Worm (Caenorhabditis elegans) whole organism, L4 larva: ENCODE results near the gene gsy-1.

Experiments
- D1046.2 ChIP-seq: fragments of 200-800 bp; sonication (Bioruptor generic); IDR thresholded peaks from 2 replicates; pipeline ENCODE4 v1.3.6; 2022; ENCODE audit warnings: missing genetic modification characterization, missing compliant biosample characterization
- F37D6.2 ChIP-seq: sonication (generic microtip); optimal IDR thresholded peaks from 2 replicates; lab custom pipeline; 2016; ENCODE audit warnings: mild to moderate bottlenecking, missing genetic modification characterization, missing compliant biosample characterization
- T20F7.1 ChIP-seq: fragments of 200-800 bp; sonication (Bioruptor generic); optimal IDR thresholded peaks from 2 replicates; lab custom pipeline; 2018; ENCODE audit warnings: mild to moderate bottlenecking, missing genetic modification characterization, missing compliant biosample characterization
- T26A8.4 ChIP-seq: fragments of 200-800 bp; sonication (Bioruptor generic); IDR thresholded peaks from 2 replicates; pipeline ENCODE4 v1.3.6; 2022; ENCODE audit warnings: missing genetic modification characterization, missing compliant biosample characterization
- Y105C5A.15 ChIP-seq: fragments of 200-800 bp; sonication (Bioruptor generic); IDR thresholded peaks from 2 replicates; pipeline ENCODE4 v1.3.6; 2022; ENCODE audit warnings: missing genetic modification characterization, missing compliant biosample characterization
- aha-1 ChIP-seq: fragments of 150-350 bp; peaks from one replicate; lab custom pipeline; 2014; ENCODE audit warnings: missing biosample characterization, missing genetic modification characterization
- ceh-20 ChIP-seq: fragments of 200-800 bp; sonication (Bioruptor generic); IDR thresholded peaks from 2 replicates; pipeline ENCODE4 v1.3.6; 2022; ENCODE audit warnings: missing genetic modification reagents, missing genetic modification characterization, missing compliant biosample characterization
- ceh-82 ChIP-seq: sonication (generic microtip); optimal IDR thresholded peaks from 2 replicates; lab custom pipeline; 2017; ENCODE audit warnings: missing biosample characterization, missing genetic modification characterization
- ces-1 ChIP-seq: fragments of 150-350 bp; sonication (generic microtip); optimal IDR thresholded peaks from 4 replicates; lab custom pipeline; 2014; ENCODE audit warnings: missing biosample characterization, missing genetic modification reagents, missing genetic modification characterization
- dmd-6 ChIP-seq: fragments of 200-800 bp; sonication (Bioruptor generic); IDR thresholded peaks from 2 replicates; pipeline ENCODE4 v1.3.6; 2022; ENCODE audit warnings: missing genetic modification reagents, missing genetic modification characterization, missing compliant biosample characterization
- dmd-9 ChIP-seq: fragments of 200-800 bp; sonication (Bioruptor generic); IDR thresholded peaks from 2 replicates; pipeline ENCODE4 v1.3.6; 2022; ENCODE audit warnings: missing genetic modification reagents, missing genetic modification characterization, missing compliant biosample characterization
- duxl-1 ChIP-seq: sonication (generic microtip); optimal IDR thresholded peaks from 2 replicates; lab custom pipeline; 2016; ENCODE audit warnings: mild to moderate bottlenecking, missing genetic modification characterization, moderate library complexity, missing compliant biosample characterization; ENCODE audit not compliant: poor library complexity
- dve-1 ChIP-seq: sonication (generic microtip); optimal IDR thresholded peaks from 2 replicates; lab custom pipeline; 2017; ENCODE audit warnings: antibody characterized with exemption, mild to moderate bottlenecking, missing genetic modification characterization, missing compliant biosample characterization; ENCODE audit not compliant: insufficient read depth
- egl-43 ChIP-seq: fragments of 200-800 bp; sonication (Bioruptor generic); IDR thresholded peaks from 2 replicates; pipeline ENCODE4 v1.3.6; 2022; ENCODE audit warnings: missing genetic modification reagents, missing genetic modification characterization, missing compliant biosample characterization
- hlh-11 ChIP-seq: fragments of 200-800 bp; sonication (Bioruptor generic); optimal IDR thresholded peaks from 2 replicates; lab custom pipeline; 2018; ENCODE audit warnings: mild to moderate bottlenecking, missing genetic modification characterization, missing compliant biosample characterization
- lin-39 ChIP-seq: fragments of 150-350 bp; optimal IDR thresholded peaks from 2 replicates; lab custom pipeline; 2014; ENCODE audit warnings: missing biosample characterization, missing genetic modification reagents, missing genetic modification characterization
- mes-2 ChIP-seq: sonication (generic microtip); optimal IDR thresholded peaks from 2 replicates; lab custom pipeline; 2016; ENCODE audit warnings: missing genotype, mild to moderate bottlenecking, missing genetic modification characterization, missing compliant biosample characterization; ENCODE audit not compliant: poor library complexity, severe bottlenecking
- mxl-2 ChIP-seq: fragments of 200-800 bp; sonication (Bioruptor generic); conservative IDR thresholded peaks from 2 replicates; pipeline ENCODE4 v1.3.6; 2022; ENCODE audit warnings: missing genetic modification reagents, missing genetic modification characterization, missing compliant biosample characterization
- mxl-3 ChIP-seq: fragments of 200-800 bp; sonication (Bioruptor generic); optimal IDR thresholded peaks from 2 replicates; lab custom pipeline; 2018; ENCODE audit warnings: mild to moderate bottlenecking, missing genetic modification characterization, missing compliant biosample characterization
- nhr-11 ChIP-seq: fragments of 150-350 bp; optimal IDR thresholded peaks from 2 replicates; lab custom pipeline; 2014; ENCODE audit warnings: missing biosample characterization, missing genetic modification characterization
- nhr-111 ChIP-seq: fragments of 200-800 bp; sonication (Bioruptor generic); optimal IDR thresholded peaks from 2 replicates; lab custom pipeline; 2018; ENCODE audit warnings: mild to moderate bottlenecking, missing genetic modification characterization, missing compliant biosample characterization
- nhr-28 ChIP-seq: fragments of 150-350 bp; optimal IDR thresholded peaks from 2 replicates; lab custom pipeline; 2014; ENCODE audit warnings: missing biosample characterization, missing genetic modification characterization
- nhr-6 ChIP-seq: fragments of 150-350 bp; optimal IDR thresholded peaks from 2 replicates; lab custom pipeline; 2014; ENCODE audit warnings: missing biosample characterization, missing genetic modification characterization
- nhr-76 ChIP-seq: fragments of 150-350 bp; optimal IDR thresholded peaks from 2 replicates; lab custom pipeline; 2014; ENCODE audit warnings: missing biosample characterization, missing genetic modification characterization
- nhr-77 ChIP-seq: fragments of 150-350 bp; optimal IDR thresholded peaks from 2 replicates; lab custom pipeline; 2014; ENCODE audit warnings: missing biosample characterization, missing genetic modification characterization
- pqm-1 ChIP-seq: sonication (generic microtip); optimal IDR thresholded peaks from 2 replicates; lab custom pipeline; 2017; ENCODE audit warnings: missing biosample characterization, missing genetic modification characterization
- sdz-12 ChIP-seq: fragments of 200-800 bp; sonication (Bioruptor generic); optimal IDR thresholded peaks from 2 replicates; lab custom pipeline; 2018; ENCODE audit warnings: mild to moderate bottlenecking, missing genetic modification characterization, missing compliant biosample characterization
- skn-1 ChIP-seq: fragments of 150-350 bp; optimal IDR thresholded peaks from 2 replicates; lab custom pipeline; 2014; ENCODE audit warnings: missing biosample characterization, missing genetic modification characterization
- unc-62 ChIP-seq, 3 experiments: fragments of 150-350 bp in 1 of 3; sonication (generic microtip); optimal IDR thresholded peaks in 2 of 3; peaks in 1 of 3; 1 replicate in 1 of 3; 2 replicates in 2 of 3; lab custom pipeline; 2014 to 2017; ENCODE audit warnings: missing biosample characterization in 3 of 3, missing genetic modification characterization in 3 of 3, missing genetic modification reagents in 3 of 3, missing genotype in 1 of 3
- vab-7 ChIP-seq: fragments of 200-800 bp; sonication (Bioruptor generic); IDR thresholded peaks from 2 replicates; pipeline ENCODE4 v1.3.6; 2022; ENCODE audit warnings: missing genetic modification reagents, missing genetic modification characterization, missing compliant biosample characterization
- zfp-2 ChIP-seq: sonication (generic microtip); optimal IDR thresholded peaks from 2 replicates; lab custom pipeline; 2016; ENCODE audit warnings: mild to moderate bottlenecking, missing genetic modification characterization, missing compliant biosample characterization
- zip-11 ChIP-seq: fragments of 200-800 bp; sonication (Bioruptor generic); IDR thresholded peaks from 2 replicates; pipeline ENCODE4 v1.3.6; 2022; ENCODE audit warnings: missing genetic modification characterization, missing compliant biosample characterization

The gsy-1 gene

DNA sequence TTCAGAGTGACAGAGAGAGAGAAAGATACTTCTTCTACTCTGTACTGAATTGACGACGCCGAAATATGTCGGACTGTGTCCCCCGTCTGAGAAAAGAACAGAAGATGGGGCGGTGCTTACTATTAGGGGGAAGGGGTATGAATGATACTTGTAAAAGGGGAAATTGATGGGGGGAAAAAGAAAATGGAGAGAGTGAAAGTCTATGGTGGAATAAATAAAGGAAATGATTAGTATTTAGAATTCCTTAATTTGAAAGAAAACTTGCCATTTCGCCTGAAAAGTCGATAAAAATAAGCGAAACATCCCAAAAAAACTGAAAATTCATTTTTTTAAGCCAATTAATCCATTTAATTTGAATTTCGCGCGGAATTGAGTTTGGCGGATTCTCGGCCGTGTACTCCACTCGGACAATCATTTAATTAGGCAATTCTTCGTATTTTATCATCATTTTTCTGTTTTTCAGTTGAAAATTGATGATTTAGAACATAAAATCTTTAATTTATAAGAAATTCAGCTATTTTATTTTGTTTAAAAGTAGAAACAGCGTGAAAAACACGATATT is 36.7 kb upstream of the gsy-1 start, which contains the start of gene F35C5.12 (continued):
- TF ChIP-seq mxl-2 (no peak), aha-1 (tag; lab: Kevin White, UChicago) (peak; percentile 66), mxl-3 (GFP tag; lab: Kevin White, UChicago) (no peak), duxl-1 (peak; percentile 10), dmd-9 (GFP tag; lab: Robert Waterston, UW) (0 out of 2 replicates have a peak, but pooled peaks have one; percentile 44)

ce11 chrII:12908779-12909178 is 30.9 kb upstream of the gsy-1 start, which contains the start of gene ddn-2:
ddn-2 (plus strand) TSS chrII:12909079.
- TF ChIP-seq nhr-111: no peak
- no peak for TF ChIP-seq sdz-12 (GFP tag; lab: Kevin White, UChicago)
- TF ChIP-seq T20F7.1: no peak
- no peak for TF ChIP-seq mxl-2

DNA sequence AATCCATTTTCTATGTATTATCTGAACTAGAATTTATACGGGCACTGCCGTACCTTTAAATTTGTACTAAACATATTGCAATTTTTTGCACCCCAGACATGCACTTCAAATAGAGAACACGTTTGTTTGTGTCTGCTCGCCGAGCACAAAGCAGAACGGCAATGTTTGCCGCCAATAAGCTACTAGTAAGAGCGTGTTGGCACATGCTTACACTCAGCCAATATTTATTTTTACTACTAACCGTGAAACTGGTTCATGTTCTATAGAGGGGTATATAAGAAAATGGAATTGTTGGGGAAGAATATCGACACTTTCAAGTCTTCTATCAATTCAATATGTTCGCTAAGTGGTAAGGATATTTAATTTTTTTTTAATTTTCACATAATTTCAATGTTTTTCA is 29.1 kb upstream of the gsy-1 start, which contains the start of gene nspb-11:
Gene nspb-11 (plus strand): TSS at position 301 of the 400 bp plus-strand sequence.
- TF ChIP-seq nhr-76: no peak
- peak in 1 of 2 experiments; percentile 13 for TF ChIP-seq unc-62 (GFP tag; optimal IDR thresholded peaks at IDR 0.05 in 1 of 2; lab: Kevin White, UChicago)
- no peak for TF ChIP-seq unc-62 (tag; optimal IDR thresholded peaks at IDR 0.05; lab: Kevin White, UChicago)
- TF ChIP-seq lin-39 (tag; lab: Kevin White, UChicago): no peak
- no peak for TF ChIP-seq mxl-2
- no peak for TF ChIP-seq Y105C5A.15 (GFP tag; lab: Robert Waterston, UW)

ce11 chrII:12904174-12904573 is 26.3 kb upstream of the gsy-1 start, which contains the start of gene clec-66:
clec-66 (plus strand) TSS chrII:12904398.
- peak; percentile 47; the same call in 1 of the 2 replicates for TF ChIP-seq dmd-6 (GFP tag; lab: Robert Waterston, UW)
- peak; percentile 30 for TF ChIP-seq nhr-6 (tag; lab: Kevin White, UChicago)
- peak; percentile 67 for TF ChIP-seq pqm-1 (tag; lab: Kevin White, UChicago)
- no peak for TF ChIP-seq duxl-1
- TF ChIP-seq, all 104 proteins: peak for 3

- peak; percentile 39 for TF ChIP-seq nhr-28 (tag; lab: Kevin White, UChicago)
- TF ChIP-seq hlh-11 (tag; lab: Kevin White, UChicago): peak; percentile 2
- peak; percentile 12; the same call in 1 of the 2 replicates for TF ChIP-seq dmd-6 (GFP tag; lab: Robert Waterston, UW)
- TF ChIP-seq pqm-1 (tag; lab: Kevin White, UChicago): peak; percentile 47
- TF ChIP-seq vab-7: no peak
- TF ChIP-seq unc-62 (GFP tag; optimal IDR thresholded peaks at IDR 0.05 in 1 of 2; lab: Kevin White, UChicago): no peak
- TF ChIP-seq unc-62 (tag; optimal IDR thresholded peaks at IDR 0.05; lab: Kevin White, UChicago): no peak
- no peak for TF ChIP-seq Y105C5A.15 (GFP tag; lab: Robert Waterston, UW)
- TF ChIP-seq mxl-3 (GFP tag; lab: Kevin White, UChicago): no peak
- no peak for TF ChIP-seq dve-1 (tag; lab: Kevin White, UChicago)
- TF ChIP-seq skn-1 (tag; lab: Kevin White, UChicago): no peak
- no peak for TF ChIP-seq T26A8.4
These were observed 23.1 kb upstream of the gsy-1 start, which contains the start of gene clec-65 for ce11 chrII:12901025-12901424. clec-65 (plus strand) TSS chrII:12901325.

DNA sequence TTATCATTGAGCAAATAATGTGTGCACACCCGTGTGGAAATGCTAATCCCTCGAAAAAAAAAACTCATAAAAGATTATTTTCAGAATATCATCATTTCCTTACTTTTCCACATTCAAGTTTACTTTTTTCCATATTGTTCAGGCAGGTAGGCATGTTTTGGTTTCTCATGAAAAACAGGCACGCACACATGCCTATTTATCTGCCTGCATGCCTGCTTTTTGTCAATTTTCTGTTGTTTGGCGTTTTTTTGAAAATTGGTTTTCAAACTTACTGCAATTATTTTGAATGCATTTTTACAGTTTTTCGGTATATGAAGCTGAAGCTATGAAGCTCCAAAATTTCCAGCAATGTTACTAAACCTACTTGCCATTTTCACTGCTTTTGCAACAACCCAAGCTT is 20.0 kb upstream of the gsy-1 start, which contains the start of gene clec-64:
Gene clec-64 (plus strand): TSS at position 301 of the 400 bp plus-strand sequence.
- TF ChIP-seq D1046.2 (no peak), ces-1 (GFP tag; lab: Kevin White, UChicago) (no peak)

DNA sequence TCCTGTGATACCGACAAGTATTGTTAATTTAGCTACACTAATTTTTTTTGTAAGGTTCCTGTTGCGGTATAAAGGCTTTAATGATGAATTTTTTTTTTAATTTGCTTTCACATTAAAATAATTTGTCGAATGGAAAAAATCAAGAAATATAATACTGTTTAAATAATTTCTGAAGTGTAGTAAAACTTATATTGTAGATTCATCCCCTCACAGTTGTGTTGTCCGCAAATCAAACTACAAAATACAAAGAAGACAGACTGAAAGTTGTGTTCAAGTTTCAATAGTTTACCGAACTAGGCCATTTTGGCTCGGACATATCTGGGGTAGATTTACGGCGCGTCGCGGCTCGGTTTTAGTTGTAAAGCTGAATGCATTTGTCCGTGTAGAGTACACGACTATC is 19.4 kb upstream of the gsy-1 start:
- TF ChIP-seq ceh-82 (no peak), ceh-20 (GFP tag; lab: Robert Waterston, UW) (no peak), nhr-11 (tag; lab: Kevin White, UChicago) (no peak), dmd-6 (GFP tag; lab: Robert Waterston, UW) (no peak), F37D6.2 (no peak), egl-43 (GFP tag; lab: Robert Waterston, UW) (no peak), aha-1 (tag; lab: Kevin White, UChicago) (peak; percentile 93), zip-11 (GFP tag; lab: Robert Waterston, UW) (no peak), mes-2 (tag; lab: Kevin White, UChicago) (peak; percentile 2), zfp-2 (tag; lab: Kevin White, UChicago) (no peak), nhr-77 (tag; lab: Kevin White, UChicago) (peak; percentile 42)
